Worm (Caenorhabditis elegans) whole organism, young adult: ENCODE measurements around the gene mai-1.

ENCODE experiments used
- B0019.2 ChIP-seq: fragments of 200-800 bp; sonication (Bioruptor generic); conservative IDR thresholded peaks from 2 replicates; pipeline ENCODE4 v1.3.6; 2022; ENCODE audit warnings: missing genetic modification reagents, missing genetic modification characterization, missing compliant biosample characterization
- B0261.1 ChIP-seq: sonication (generic microtip); optimal IDR thresholded peaks from 2 replicates; lab custom pipeline; 2016; ENCODE audit warnings: mild to moderate bottlenecking, missing genetic modification characterization, moderate library complexity, missing compliant biosample characterization
- C17E4.6 ChIP-seq: fragments of 200-800 bp; sonication (Bioruptor generic); IDR thresholded peaks from 2 replicates; pipeline ENCODE4 v1.3.6; 2022; ENCODE audit warnings: missing genetic modification reagents, missing genetic modification characterization, missing compliant biosample characterization
- D2030.7 ChIP-seq: fragments of 200-800 bp; sonication (Bioruptor generic); IDR thresholded peaks from 2 replicates; pipeline ENCODE4 v1.3.6; 2022; ENCODE audit warnings: missing genetic modification reagents, missing genetic modification characterization, missing compliant biosample characterization
- F49E8.2 ChIP-seq: sonication (generic microtip); optimal IDR thresholded peaks from 3 replicates; lab custom pipeline; 2017; ENCODE audit warnings: missing genetic modification characterization, mild to moderate bottlenecking, missing compliant biosample characterization, antibody characterized with exemption, moderate library complexity; ENCODE audit not compliant: insufficient read depth
- F57A8.1 ChIP-seq: fragments of 200-800 bp; sonication (Bioruptor generic); optimal IDR thresholded peaks from 2 replicates; lab custom pipeline; 2018; ENCODE audit warnings: mild to moderate bottlenecking, missing genetic modification characterization, moderate library complexity, missing compliant biosample characterization
- K11D2.4 ChIP-seq: fragments of 200-800 bp; sonication (Bioruptor generic); IDR thresholded peaks from 2 replicates; pipeline ENCODE4 v1.3.6; 2022; ENCODE audit warnings: missing genetic modification reagents, missing genetic modification characterization, missing compliant biosample characterization
- T07F8.4 ChIP-seq: sonication (generic microtip); optimal IDR thresholded peaks from 2 replicates; lab custom pipeline; 2016; ENCODE audit warnings: mild to moderate bottlenecking, missing genetic modification characterization, moderate library complexity, missing compliant biosample characterization
- Y56A3A.18 ChIP-seq: fragments of 200-800 bp; sonication (Bioruptor generic); IDR thresholded peaks from 2 replicates; pipeline ENCODE4 v1.3.6; 2022; ENCODE audit warnings: missing genetic modification reagents, missing genetic modification characterization, missing compliant biosample characterization
- Y67H2A.10 ChIP-seq: fragments of 200-800 bp; sonication (Bioruptor generic); conservative IDR thresholded peaks from 2 replicates; pipeline ENCODE4 v1.3.6; 2022; ENCODE audit warnings: missing genetic modification reagents, missing genetic modification characterization, missing compliant biosample characterization
- attf-3 ChIP-seq: fragments of 200-800 bp; sonication (Bioruptor generic); conservative IDR thresholded peaks from 2 replicates; pipeline ENCODE4 v1.3.6; 2022; ENCODE audit warnings: missing genetic modification reagents, missing genetic modification characterization, missing compliant biosample characterization
- attf-5 ChIP-seq: fragments of 200-800 bp; sonication (Bioruptor generic); optimal IDR thresholded peaks from 2 replicates; lab custom pipeline; 2018; ENCODE audit warnings: mild to moderate bottlenecking, missing genetic modification characterization, missing compliant biosample characterization
- attf-6 ChIP-seq: fragments of 200-800 bp; sonication (Bioruptor generic); IDR thresholded peaks from 2 replicates; pipeline ENCODE4 v1.3.6; 2022; ENCODE audit warnings: missing genetic modification reagents, missing genetic modification characterization, missing compliant biosample characterization
- bed-2 ChIP-seq: fragments of 200-800 bp; sonication (Bioruptor generic); IDR thresholded peaks from 2 replicates; pipeline ENCODE4 v1.3.6; 2022; ENCODE audit warnings: missing genetic modification reagents, missing genetic modification characterization, missing compliant biosample characterization
- ceh-58 ChIP-seq: fragments of 200-800 bp; sonication (Bioruptor generic); IDR thresholded peaks from 2 replicates; pipeline ENCODE4 v1.3.6; 2022; ENCODE audit warnings: missing genetic modification characterization, missing compliant biosample characterization
- chd-7 ChIP-seq: sonication (generic microtip); optimal IDR thresholded peaks from 2 replicates; lab custom pipeline; 2016; ENCODE audit warnings: mild to moderate bottlenecking, missing genetic modification characterization, moderate library complexity, missing compliant biosample characterization
- dpff-1 ChIP-seq: sonication (generic microtip); optimal IDR thresholded peaks from 2 replicates; lab custom pipeline; 2017; ENCODE audit warnings: mild to moderate bottlenecking, missing genetic modification characterization, missing compliant biosample characterization
- egl-18 ChIP-seq: fragments of 200-800 bp; sonication (Bioruptor generic); IDR thresholded peaks from 2 replicates; pipeline ENCODE4 v1.3.6; 2022; ENCODE audit warnings: missing genetic modification reagents, missing genetic modification characterization, missing compliant biosample characterization
- hmg-1.2 ChIP-seq: fragments of 200-800 bp; sonication (Bioruptor generic); IDR thresholded peaks from 2 replicates; pipeline ENCODE4 v1.3.6; 2022; ENCODE audit warnings: missing genetic modification reagents, missing genetic modification characterization, missing compliant biosample characterization
- hsf-1 ChIP-seq: fragments of 200-800 bp; sonication (Bioruptor generic); IDR thresholded peaks from 2 replicates; pipeline ENCODE4 v1.3.6; 2022; ENCODE audit warnings: missing genetic modification reagents, missing genetic modification characterization, missing compliant biosample characterization
- let-526 ChIP-seq: fragments of 200-800 bp; sonication (Bioruptor generic); IDR thresholded peaks from 2 replicates; pipeline ENCODE4 v1.3.6; 2022; ENCODE audit warnings: missing genetic modification reagents, missing genetic modification characterization, missing compliant biosample characterization
- mxl-1 ChIP-seq: sonication (generic microtip); optimal IDR thresholded peaks from 2 replicates; lab custom pipeline; 2016; ENCODE audit warnings: missing genetic modification characterization, missing compliant biosample characterization
- nfya-2 ChIP-seq: fragments of 200-800 bp; sonication (Bioruptor generic); IDR thresholded peaks from 2 replicates; pipeline ENCODE4 v1.3.6; 2022; ENCODE audit warnings: missing genetic modification reagents, missing genetic modification characterization, missing compliant biosample characterization
- nhr-179 ChIP-seq: sonication (generic microtip); optimal IDR thresholded peaks from 2 replicates; lab custom pipeline; 2016; ENCODE audit warnings: mild to moderate bottlenecking, missing genetic modification characterization, missing compliant biosample characterization
- nhr-80 ChIP-seq: sonication (generic microtip); optimal IDR thresholded peaks from 2 replicates; lab custom pipeline; 2016; ENCODE audit warnings: missing genetic modification characterization, missing compliant biosample characterization
- rcor-1 ChIP-seq: fragments of 200-800 bp; sonication (Bioruptor generic); IDR thresholded peaks from 2 replicates; pipeline ENCODE4 v1.3.6; 2022; ENCODE audit warnings: missing genetic modification reagents, missing genetic modification characterization, missing compliant biosample characterization
- sdz-38 ChIP-seq: sonication (generic microtip); optimal IDR thresholded peaks from 2 replicates; lab custom pipeline; 2016; ENCODE audit warnings: missing genotype, missing genetic modification characterization, missing compliant biosample characterization
- sea-2 ChIP-seq: fragments of 200-800 bp; sonication (Bioruptor generic); IDR thresholded peaks from 2 replicates; pipeline ENCODE4 v1.3.6; 2022; ENCODE audit warnings: missing genetic modification characterization, missing compliant biosample characterization
- snpc-1.1 ChIP-seq: sonication (generic microtip); optimal IDR thresholded peaks from 2 replicates; lab custom pipeline; 2017; ENCODE audit warnings: missing genetic modification characterization, mild to moderate bottlenecking, missing compliant biosample characterization, antibody characterized with exemption, moderate library complexity, missing genotype, missing genetic modification reagents; ENCODE audit not compliant: insufficient read depth
- snpc-1.3 ChIP-seq: sonication (generic microtip); optimal IDR thresholded peaks from 2 replicates; lab custom pipeline; 2017; ENCODE audit warnings: missing genetic modification characterization, mild to moderate bottlenecking, missing compliant biosample characterization, antibody characterized with exemption, moderate library complexity, missing genotype, missing genetic modification reagents; ENCODE audit not compliant: insufficient read depth
- snpc-4 ChIP-seq, 5 experiments: fragments of 150-350 bp in 1 of 5; sonication (generic microtip) in 4 of 5; optimal IDR thresholded peaks; 2 replicates each; lab custom pipeline; 2014 to 2018; ENCODE audit warnings: missing genetic modification characterization in 5 of 5, missing biosample characterization in 3 of 5, antibody characterized with exemption in 2 of 5, mild to moderate bottlenecking in 2 of 5, missing compliant biosample characterization in 2 of 5, missing genotype in 2 of 5, moderate library complexity in 2 of 5, missing genetic modification reagents in 1 of 5
- somi-1 ChIP-seq: fragments of 200-800 bp; sonication (Bioruptor generic); optimal IDR thresholded peaks from 2 replicates; lab custom pipeline; 2018; ENCODE audit warnings: mild to moderate bottlenecking, missing genetic modification characterization, missing compliant biosample characterization
- tbp1 ChIP-seq: fragments of 200-800 bp; sonication (Bioruptor generic); optimal IDR thresholded peaks from 2 replicates; lab custom pipeline; 2018; ENCODE audit warnings: mild to moderate bottlenecking, missing genetic modification characterization, missing compliant biosample characterization
- tbx-9 ChIP-seq: sonication (generic microtip); optimal IDR thresholded peaks from 2 replicates; lab custom pipeline; 2016; ENCODE audit warnings: borderline replicate concordance, missing genetic modification characterization, inconsistent platforms, missing compliant biosample characterization
- ztf-18 ChIP-seq: sonication (generic microtip); optimal IDR thresholded peaks from 2 replicates; lab custom pipeline; 2016; ENCODE audit warnings: missing genotype, mild to moderate bottlenecking, missing genetic modification characterization, missing compliant biosample characterization
- ztf-26 ChIP-seq: sonication (generic microtip); optimal IDR thresholded peaks from 2 replicates; lab custom pipeline; 2017; ENCODE audit warnings: missing genetic modification characterization, missing compliant biosample characterization
- ztf-28 ChIP-seq: fragments of 200-800 bp; sonication (Bioruptor generic); IDR thresholded peaks from 2 replicates; pipeline ENCODE4 v1.3.6; 2022; ENCODE audit warnings: missing genetic modification reagents, missing genetic modification characterization, missing compliant biosample characterization

mai-1 gene

ce11 chrX:3127626-3128142, 11.3 kb upstream of the mai-1 start (continued):
- TF ChIP-seq ztf-26, result peak; percentile 82
- peak; percentile 76 for TF ChIP-seq K11D2.4
- no peak for TF ChIP-seq tbx-9 (tag; lab: Kevin White, UChicago)
- no peak for TF ChIP-seq D2030.7 (GFP tag; lab: Robert Waterston, UW)
- no peak for TF ChIP-seq snpc-1.3 (tag; lab: Kevin White, UChicago)
- TF ChIP-seq hmg-1.2 (GFP tag; lab: Robert Waterston, UW), result peak; percentile 86
- 0 out of 2 replicates have a peak, but pooled peaks have one; percentile 19 for TF ChIP-seq Y67H2A.10 (GFP tag; lab: Robert Waterston, UW)
- TF ChIP-seq rcor-1 (GFP tag; lab: Robert Waterston, UW), result peak; percentile 61; the same call in 1 of the 2 replicates
- TF ChIP-seq bed-2 (GFP tag; lab: Robert Waterston, UW), result peak; percentile 61; the same call in 1 of the 2 replicates
- TF ChIP-seq dpff-1 (tag; lab: Kevin White, UChicago), result no peak
- TF ChIP-seq F49E8.2 (tag; lab: Kevin White, UChicago), result no peak
- TF ChIP-seq snpc-1.1 (tag; lab: Kevin White, UChicago), result peak; percentile 23
- no peak for TF ChIP-seq nfya-2 (GFP tag; lab: Robert Waterston, UW)
- TF ChIP-seq nhr-179, result no peak
- TF ChIP-seq B0019.2 (GFP tag; lab: Robert Waterston, UW), result no peak
- no peak for TF ChIP-seq egl-18 (GFP tag; lab: Robert Waterston, UW)
- no peak for TF ChIP-seq tbp1 (GFP tag; lab: Kevin White, UChicago)
- TF ChIP-seq attf-6 (GFP tag; lab: Robert Waterston, UW), result no peak
- TF ChIP-seq snpc-4 (GFP tag; optimal IDR thresholded peaks at IDR 0.05; lab: Kevin White, UChicago), result peak; percentile 55
- TF ChIP-seq snpc-4 (tag; optimal IDR thresholded peaks at IDR 0.05; lab: Kevin White, UChicago), result peak; percentile 56 to 76 (median 62)
- no peak for TF ChIP-seq Y56A3A.18 (GFP tag; lab: Robert Waterston, UW)
- no peak for TF ChIP-seq ceh-58
- TF ChIP-seq C17E4.6 (GFP tag; lab: Robert Waterston, UW), result peak; percentile 72; the same call in 1 of the 2 replicates
- TF ChIP-seq ztf-28 (GFP tag; lab: Robert Waterston, UW), result no peak
- peak; percentile 68 for TF ChIP-seq somi-1 (GFP tag; lab: Kevin White, UChicago)
- peak; percentile 63 for TF ChIP-seq ztf-18 (tag; lab: Kevin White, UChicago)
- no peak for TF ChIP-seq hsf-1 (GFP tag; lab: Robert Waterston, UW)
- peak; percentile 80; the same call in 1 of the 2 replicates for TF ChIP-seq let-526
- peak; percentile 88 for TF ChIP-seq chd-7 (tag; lab: Kevin White, UChicago)
- no peak for TF ChIP-seq mxl-1

ce11 chrX:3126979-3127378, 10.6 kb upstream of the mai-1 start, which contains the start of gene spc-1:
TSS of gene spc-1 (minus strand) at chrX:3127079.
- TF ChIP-seq nhr-80, result no peak
- no peak for TF ChIP-seq attf-3 (GFP tag; lab: Robert Waterston, UW)
- no peak for TF ChIP-seq attf-5 (GFP tag; lab: Kevin White, UChicago)
- TF ChIP-seq sea-2 (GFP tag; lab: Robert Waterston, UW), result no peak
- TF ChIP-seq F49E8.2 (tag; lab: Kevin White, UChicago), result no peak
- no peak for TF ChIP-seq F57A8.1
- TF ChIP-seq rcor-1 (GFP tag; lab: Robert Waterston, UW), result no peak
- TF ChIP-seq sdz-38 (tag; lab: Kevin White, UChicago), result no peak
- TF ChIP-seq ztf-28 (GFP tag; lab: Robert Waterston, UW), result no peak
- no peak for TF ChIP-seq B0261.1 (tag; lab: Kevin White, UChicago)
- TF ChIP-seq hmg-1.2 (GFP tag; lab: Robert Waterston, UW), result no peak
- no peak for TF ChIP-seq T07F8.4 (tag; lab: Kevin White, UChicago)
